Worm (Caenorhabditis elegans) whole organism, late embryonic: ENCODE data around the gene F54H12.4.

Experiments
- F13H6.1 ChIP-seq: sonication (generic microtip); optimal IDR thresholded peaks from 2 replicates; lab custom pipeline; 2016; ENCODE audit warnings: missing genetic modification characterization, missing compliant biosample characterization
- ama-1 ChIP-seq: fragments of 150-350 bp; optimal IDR thresholded peaks from 2 replicates; lab custom pipeline; 2014
- ceh-45 ChIP-seq: fragments of 200-800 bp; sonication (Bioruptor generic); IDR thresholded peaks from 2 replicates; pipeline ENCODE4 v1.3.6; 2022; ENCODE audit warnings: missing genetic modification reagents, missing genetic modification characterization, missing compliant biosample characterization
- fax-1 ChIP-seq: sonication (generic microtip); optimal IDR thresholded peaks from 2 replicates; lab custom pipeline; 2016; ENCODE audit warnings: missing genotype, missing genetic modification characterization, missing compliant biosample characterization
- lin-11 ChIP-seq: fragments of 200-800 bp; sonication (Bioruptor generic); optimal IDR thresholded peaks from 2 replicates; lab custom pipeline; 2018; ENCODE audit warnings: mild to moderate bottlenecking, missing genetic modification characterization, missing compliant biosample characterization
- odd-2 ChIP-seq: sonication (generic microtip); optimal IDR thresholded peaks from 2 replicates; lab custom pipeline; 2017; ENCODE audit warnings: antibody characterized with exemption, mild to moderate bottlenecking, missing genetic modification characterization, missing compliant biosample characterization
- sox-2 ChIP-seq: fragments of 200-800 bp; sonication (Bioruptor generic); IDR thresholded peaks from 2 replicates; pipeline ENCODE4 v1.3.6; 2022; ENCODE audit warnings: missing genetic modification reagents, missing genetic modification characterization, missing compliant biosample characterization
- ztf-16 ChIP-seq: sonication (generic microtip); optimal IDR thresholded peaks from 2 replicates; lab custom pipeline; 2017; ENCODE audit warnings: missing genetic modification characterization, missing compliant biosample characterization

DNA sequence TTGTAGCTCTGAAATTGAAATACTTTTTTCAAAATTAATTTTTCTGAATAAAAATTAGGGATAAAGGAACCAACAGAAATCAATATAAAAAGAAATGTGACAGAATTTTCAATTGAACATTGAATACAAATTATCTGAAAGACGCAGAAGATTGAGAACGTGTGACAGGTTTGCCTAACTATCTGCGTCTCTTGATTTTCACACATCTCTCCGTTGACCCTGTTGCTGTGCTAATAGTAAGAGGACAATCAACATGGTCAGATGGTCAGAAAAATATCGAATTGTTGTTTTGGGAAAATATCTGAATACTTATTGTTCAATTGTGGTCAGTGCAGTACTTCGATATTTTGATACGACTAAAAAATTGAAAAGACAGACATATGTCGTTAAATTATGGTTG, 50.9 kb downstream of the F54H12.4 start, which contains the start of gene ZK688.7:
- no peak for TF ChIP-seq F13H6.1 (tag; lab: Kevin White, UChicago)
- TF ChIP-seq odd-2 (tag; lab: Kevin White, UChicago) = no peak
- TF ChIP-seq ceh-45 = no peak
- no peak for TF ChIP-seq ztf-16
- no peak for TF ChIP-seq lin-11 (tag; lab: Kevin White, UChicago)
- TF ChIP-seq ama-1 (lab: Kevin White, UChicago) = no peak
- TF ChIP-seq fax-1 (tag; lab: Kevin White, UChicago) = no peak
- TF ChIP-seq sox-2 (GFP tag; lab: Robert Waterston, UW) = no peak
